Worm (Caenorhabditis elegans) whole organism, L2 larva: ENCODE results near the gene R07D5.2.

Experiments
- egl-27 ChIP-seq: sonication (generic microtip); optimal IDR thresholded peaks from 3 replicates; lab custom pipeline; 2017; ENCODE audit warnings: missing biosample characterization, missing genetic modification reagents, missing genetic modification characterization
- nhr-12 ChIP-seq: fragments of 150-350 bp; optimal IDR thresholded peaks from 2 replicates; lab custom pipeline; 2014; ENCODE audit warnings: missing biosample characterization, missing genetic modification characterization
- ztf-11 ChIP-seq: sonication (generic microtip); optimal IDR thresholded peaks from 2 replicates; lab custom pipeline; 2017; ENCODE audit warnings: missing biosample characterization, missing genetic modification characterization

- no peak for TF ChIP-seq nhr-12 (tag; lab: Kevin White, UChicago)
- no peak for TF ChIP-seq egl-27
- TF ChIP-seq ztf-11 (tag; lab: Kevin White, UChicago) = no peak
Measured at ce11 chrX:15104963-15105493, 11.4 kb downstream of the R07D5.2 start.
